Fruit fly (Drosophila melanogaster) whole organism, prepupa: Measurements from ENCODE around the gene Cyp4d20.
A peak's percentile ranks its signal among the peaks of the same experiment; 100 is the strongest.

Experiments
- Blimp-1 ChIP-seq: fragments of 200-800 bp; sonication (Bioruptor generic); optimal IDR thresholded peaks from 3 replicates; lab custom pipeline; 2017; ENCODE audit warnings: missing biosample characterization, missing genetic modification characterization, mild to moderate bottlenecking, moderate library complexity, missing genetic modification reagents
- CG10669 ChIP-seq: fragments of 200-800 bp; sonication (Bioruptor generic); optimal IDR thresholded peaks from 3 replicates; lab custom pipeline; 2018; ENCODE audit warnings: missing biosample characterization, mild to moderate bottlenecking, missing genetic modification characterization, moderate library complexity
- CG11762 ChIP-seq: fragments of 200-800 bp; sonication (Bioruptor generic); optimal IDR thresholded peaks from 3 replicates; lab custom pipeline; 2016; ENCODE audit warnings: missing biosample characterization, missing genetic modification characterization; ENCODE audit not compliant: insufficient read depth
- CG11902 ChIP-seq: fragments of 200-800 bp; sonication (Bioruptor generic); optimal IDR thresholded peaks from 3 replicates; lab custom pipeline; 2016; ENCODE audit warnings: missing biosample characterization, missing genetic modification characterization
- CG15336 ChIP-seq: fragments of 200-800 bp; sonication (Bioruptor generic); IDR thresholded peaks from 2 replicates; pipeline ENCODE4 v1.3.6; 2022; ENCODE audit warnings: missing biosample characterization, missing genetic modification characterization
- CG16779 ChIP-seq: fragments of 200-800 bp; sonication (Bioruptor generic); optimal IDR thresholded peaks from 3 replicates; lab custom pipeline; 2017; ENCODE audit warnings: missing biosample characterization, mild to moderate bottlenecking, missing genetic modification characterization
- CG3032 ChIP-seq: fragments of 200-800 bp; optimal IDR thresholded peaks from 2 replicates; lab custom pipeline; 2019; ENCODE audit warnings: missing biosample characterization, mild to moderate bottlenecking, missing genetic modification characterization, moderate library complexity
- CG32006 ChIP-seq: fragments of 200-800 bp; sonication (Bioruptor generic); optimal IDR thresholded peaks from 3 replicates; lab custom pipeline; 2017; ENCODE audit warnings: missing biosample characterization, mild to moderate bottlenecking, missing genetic modification characterization
- CG3919 ChIP-seq: fragments of 200-800 bp; sonication (Bioruptor generic); optimal IDR thresholded peaks from 3 replicates; lab custom pipeline; 2016; ENCODE audit warnings: missing biosample characterization, missing genetic modification characterization
- CG4318 ChIP-seq: fragments of 200-800 bp; sonication (Bioruptor generic); optimal IDR thresholded peaks from 3 replicates; lab custom pipeline; 2017; ENCODE audit warnings: missing biosample characterization, mild to moderate bottlenecking, missing genetic modification characterization
- CG6163 ChIP-seq: fragments of 200-800 bp; sonication (Bioruptor generic); IDR thresholded peaks from 3 replicates; pipeline ENCODE4 v1.3.6; 2022; ENCODE audit warnings: missing biosample characterization, missing genetic modification characterization
- CG6276 ChIP-seq: fragments of 200-800 bp; sonication (Bioruptor generic); optimal IDR thresholded peaks from 2 replicates; lab custom pipeline; 2017; ENCODE audit warnings: missing biosample characterization, mild to moderate bottlenecking, missing genetic modification characterization
- CG6792 ChIP-seq: fragments of 200-800 bp; sonication (Bioruptor generic); optimal IDR thresholded peaks from 3 replicates; lab custom pipeline; 2016; ENCODE audit warnings: missing biosample characterization, missing genetic modification characterization
- CG6808 ChIP-seq: fragments of 200-800 bp; sonication (Bioruptor generic); optimal IDR thresholded peaks from 3 replicates; lab custom pipeline; 2017; ENCODE audit warnings: missing biosample characterization, missing genetic modification characterization, mild to moderate bottlenecking, moderate library complexity, missing genetic modification reagents
- CG6854 ChIP-seq: fragments of 200-800 bp; sonication (Bioruptor generic); optimal IDR thresholded peaks from 2 replicates; lab custom pipeline; 2017; ENCODE audit warnings: missing biosample characterization, mild to moderate bottlenecking, missing genetic modification characterization
- CG8119 ChIP-seq: fragments of 200-800 bp; sonication (Bioruptor generic); IDR thresholded peaks from 3 replicates; pipeline ENCODE4 v1.3.6; 2022; ENCODE audit warnings: missing biosample characterization, missing genetic modification characterization
- CG8632 ChIP-seq: fragments of 200-800 bp; sonication (Bioruptor generic); optimal IDR thresholded peaks from 3 replicates; lab custom pipeline; 2016; ENCODE audit warnings: missing biosample characterization, missing genetic modification characterization
- CG9139 ChIP-seq: fragments of 200-800 bp; sonication (Bioruptor generic); optimal IDR thresholded peaks from 3 replicates; lab custom pipeline; 2017; ENCODE audit warnings: missing biosample characterization, mild to moderate bottlenecking, missing genetic modification characterization
- Eip78C ChIP-seq: fragments of 200-800 bp; sonication (Bioruptor generic); peaks from one replicate; lab custom pipeline; 2016; ENCODE audit warnings: missing biosample characterization, missing genetic modification characterization
- Hr38 ChIP-seq: sonication (Bioruptor generic); optimal IDR thresholded peaks from 2 replicates; lab custom pipeline; 2016; ENCODE audit warnings: missing biosample characterization, missing genetic modification characterization
- Hr39 ChIP-seq: fragments of 200-800 bp; sonication (Bioruptor generic); optimal IDR thresholded peaks from 2 replicates; lab custom pipeline; 2016; ENCODE audit warnings: missing biosample characterization, missing genetic modification characterization
- Hr4 ChIP-seq: fragments of 200-800 bp; sonication (Bioruptor generic); optimal IDR thresholded peaks from 3 replicates; lab custom pipeline; 2016; ENCODE audit warnings: missing biosample characterization, missing genetic modification characterization
- Lpt ChIP-seq: fragments of 200-800 bp; sonication (Bioruptor generic); optimal IDR thresholded peaks from 3 replicates; lab custom pipeline; 2016; ENCODE audit warnings: missing biosample characterization, missing genetic modification characterization
- Met ChIP-seq: fragments of 200-800 bp; sonication (Bioruptor generic); optimal IDR thresholded peaks from 3 replicates; lab custom pipeline; 2016; ENCODE audit warnings: missing biosample characterization, missing genetic modification characterization
- OdsH ChIP-seq: fragments of 200-800 bp; sonication (Bioruptor generic); optimal IDR thresholded peaks from 3 replicates; lab custom pipeline; 2016; ENCODE audit warnings: missing biosample characterization, missing genetic modification characterization
- Smox ChIP-seq: fragments of 200-800 bp; sonication (Bioruptor generic); optimal IDR thresholded peaks from 3 replicates; lab custom pipeline; 2016; ENCODE audit warnings: missing biosample characterization, missing genetic modification characterization
- acj6 ChIP-seq: fragments of 200-800 bp; sonication (Bioruptor generic); optimal IDR thresholded peaks from 3 replicates; lab custom pipeline; 2016; ENCODE audit warnings: missing biosample characterization, missing genetic modification characterization
- dac ChIP-seq: fragments of 200-800 bp; sonication (Bioruptor generic); optimal IDR thresholded peaks from 2 replicates; lab custom pipeline; 2017; ENCODE audit warnings: missing biosample characterization, mild to moderate bottlenecking, missing genetic modification characterization
- dsx ChIP-seq: fragments of 200-800 bp; optimal IDR thresholded peaks from 3 replicates; lab custom pipeline; 2019; ENCODE audit warnings: missing biosample characterization, mild to moderate bottlenecking, missing genetic modification characterization, moderate library complexity; ENCODE audit not compliant: poor library complexity, severe bottlenecking
- eg ChIP-seq: fragments of 200-800 bp; sonication (Bioruptor generic); IDR thresholded peaks from 3 replicates; pipeline ENCODE4 v1.3.6; 2022; ENCODE audit warnings: missing biosample characterization, missing genetic modification characterization
- esn ChIP-seq: fragments of 200-800 bp; sonication (Bioruptor generic); optimal IDR thresholded peaks from 2 replicates; lab custom pipeline; 2016; ENCODE audit warnings: missing biosample characterization, mild to moderate bottlenecking, missing genetic modification characterization, moderate library complexity
- fd59A ChIP-seq: fragments of 200-800 bp; sonication (Bioruptor generic); optimal IDR thresholded peaks from 2 replicates; lab custom pipeline; 2017; ENCODE audit warnings: missing biosample characterization, mild to moderate bottlenecking, missing genetic modification characterization, missing genetic modification reagents
- fkh ChIP-seq: fragments of 200-800 bp; sonication (Bioruptor generic); optimal IDR thresholded peaks from 3 replicates; lab custom pipeline; 2017; ENCODE audit warnings: missing biosample characterization, mild to moderate bottlenecking, missing genetic modification characterization, moderate library complexity
- lz ChIP-seq: fragments of 200-800 bp; sonication (Bioruptor generic); optimal IDR thresholded peaks from 3 replicates; lab custom pipeline; 2016; ENCODE audit warnings: missing biosample characterization, missing genetic modification characterization
- net ChIP-seq: fragments of 200-800 bp; sonication (Bioruptor generic); optimal IDR thresholded peaks from 3 replicates; lab custom pipeline; 2016; ENCODE audit warnings: missing biosample characterization, missing genetic modification characterization
- salr ChIP-seq, 2 experiments: fragments of 200-800 bp; sonication (Bioruptor generic); optimal IDR thresholded peaks; 3 replicates each; lab custom pipeline; 2016 to 2018; ENCODE audit warnings: missing biosample characterization in 2 of 2, missing genetic modification characterization in 2 of 2, mild to moderate bottlenecking in 1 of 2
- ss ChIP-seq, 2 experiments: fragments of 200-800 bp; sonication (Bioruptor generic); optimal IDR thresholded peaks; 2 replicates in 1 of 2; 3 replicates in 1 of 2; lab custom pipeline; 2017 to 2018; ENCODE audit warnings: mild to moderate bottlenecking in 2 of 2, missing biosample characterization in 2 of 2, missing genetic modification characterization in 2 of 2, moderate library complexity in 1 of 2
- svp ChIP-seq: fragments of 200-800 bp; sonication (Bioruptor generic); peaks from one replicate; lab custom pipeline; 2016; ENCODE audit warnings: missing biosample characterization, missing genetic modification characterization
- vri ChIP-seq: fragments of 200-800 bp; sonication (Bioruptor generic); optimal IDR thresholded peaks from 3 replicates; lab custom pipeline; 2016; ENCODE audit warnings: missing biosample characterization, mild to moderate bottlenecking, missing genetic modification characterization

Gene Cyp4d20

DNA sequence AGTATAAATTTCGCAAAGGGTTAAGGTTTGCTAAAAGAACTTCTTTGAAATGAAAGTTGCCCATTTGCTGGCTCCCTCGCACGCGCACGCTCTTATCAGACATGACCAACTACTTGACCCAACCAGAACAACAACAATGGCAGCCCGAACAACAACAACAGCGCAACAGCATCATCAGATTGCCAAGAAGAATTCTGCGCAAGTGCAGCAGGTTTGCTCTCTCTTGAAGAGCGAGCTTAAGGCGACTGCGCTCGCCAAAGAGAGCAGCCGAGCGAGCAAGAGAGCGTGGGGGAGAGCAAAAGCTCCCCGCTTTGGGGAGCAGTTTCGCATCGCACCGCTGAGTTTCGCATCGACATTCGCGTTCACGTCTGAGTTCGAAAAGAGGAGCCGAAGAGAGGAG, 11.6 kb upstream of the Cyp4d20 start (continued):
- TF ChIP-seq net (GFP tag; lab: Kevin White, UChicago) (peak; percentile 52), CG32006 (no peak), salr (GFP tag; optimal IDR thresholded peaks at IDR 0.05; lab: Kevin White, UChicago) (no peak), CG6163 (GFP tag; lab: Robert Waterston, UW) (peak; percentile 60; the same call in 2 of the 3 replicates), Blimp-1 (GFP tag; lab: Kevin White, UChicago) (peak; percentile 82)

DNA sequence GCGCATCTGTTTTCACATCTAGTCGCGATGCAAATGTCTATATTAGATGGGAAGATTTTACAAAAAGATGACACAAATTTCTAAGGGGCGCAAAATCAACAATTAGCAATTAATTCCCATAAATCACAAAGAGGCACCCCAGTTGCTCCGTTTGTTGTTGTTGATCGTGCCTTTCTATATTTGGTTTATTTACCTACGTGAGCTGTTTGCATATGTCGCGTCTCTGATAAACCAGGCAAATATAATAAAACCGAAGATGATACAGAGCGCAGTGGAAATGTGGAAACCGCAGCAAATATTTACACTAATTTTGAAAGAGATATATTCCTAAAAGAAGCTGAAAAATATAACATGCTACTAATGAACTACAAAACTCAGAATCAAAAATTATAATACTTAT, 11.2 kb upstream of the Cyp4d20 start:
- TF ChIP-seq CG4318 (no peak), CG6792 (GFP tag; lab: Kevin White, UChicago) (peak; percentile 27), OdsH (GFP tag; lab: Kevin White, UChicago) (peak; percentile 3), lz (peak; percentile 22), Hr4 (GFP tag; lab: Kevin White, UChicago) (no peak), Eip78C (GFP tag; lab: Kevin White, UChicago) (peak; percentile 18), CG6808 (GFP tag; lab: Kevin White, UChicago) (peak; percentile 15), eg (GFP tag; lab: Robert Waterston, UW) (no peak), CG8632 (GFP tag; lab: Kevin White, UChicago) (peak; percentile 12), CG9139 (GFP tag; lab: Kevin White, UChicago) (no peak), Met (peak; percentile 2), CG3032 (tag; lab: Kevin White, UChicago) (peak; percentile 8), fkh (GFP tag; lab: Kevin White, UChicago) (peak; percentile 83), CG11762 (GFP tag; lab: Kevin White, UChicago) (no peak), CG10669 (GFP tag; lab: Kevin White, UChicago) (peak; percentile 22), Smox (GFP tag; lab: Kevin White, UChicago) (peak; percentile 14)
- TF ChIP-seq, all 60 proteins: peak for 11

DNA sequence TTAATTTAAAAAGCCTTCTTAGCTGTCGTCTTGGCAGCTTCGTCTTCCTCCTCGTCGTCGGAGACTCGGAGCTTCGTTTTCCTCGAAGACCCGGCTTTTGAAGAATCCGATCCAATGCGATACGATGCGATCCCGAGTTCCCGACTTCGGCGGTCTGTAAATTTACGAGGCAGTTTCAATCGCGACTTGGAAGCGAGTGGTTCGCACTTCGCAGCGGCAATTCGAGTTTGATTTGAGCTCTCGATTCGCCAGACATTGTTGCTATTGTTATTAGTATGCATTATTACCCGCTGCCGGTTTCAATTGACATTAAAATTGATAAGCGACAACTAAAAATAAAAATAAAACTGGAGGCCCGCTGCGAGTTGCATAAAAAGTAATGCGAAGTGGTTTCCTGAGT, 10.4 kb upstream of the Cyp4d20 start, which contains the start of gene CG1146:
CG1146 (plus strand) TSS at position 171 of the 400 bp plus-strand sequence.
- TF ChIP-seq fd59A (GFP tag; lab: Kevin White, UChicago) (no peak), CG3919 (GFP tag; lab: Kevin White, UChicago) (peak; percentile 30), svp (GFP tag; lab: Kevin White, UChicago) (peak; percentile 73), Hr38 (GFP tag; lab: Kevin White, UChicago) (no peak), Hr39 (GFP tag; lab: Kevin White, UChicago) (no peak), esn (GFP tag; lab: Kevin White, UChicago) (peak; percentile 2), CG3032 (tag; lab: Kevin White, UChicago) (no peak), Lpt (peak; percentile 5), dsx (GFP tag; lab: Kevin White, UChicago) (peak; percentile 99), CG11902 (GFP tag; lab: Kevin White, UChicago) (no peak), CG6276 (GFP tag; lab: Kevin White, UChicago) (peak; percentile 39), CG8119 (GFP tag; lab: Robert Waterston, UW) (peak; percentile 40; the same call in 1 of the 3 replicates), CG6854 (GFP tag; lab: Kevin White, UChicago) (no peak), dac (GFP tag; lab: Kevin White, UChicago) (no peak), CG9139 (GFP tag; lab: Kevin White, UChicago) (peak; percentile 19), CG4318 (no peak), CG6163 (GFP tag; lab: Robert Waterston, UW) (peak; percentile 60), ss (GFP tag; optimal IDR thresholded peaks at IDR 0.05; lab: Kevin White, UChicago) (peak in 1 of 2 experiments; percentile 19), vri (GFP tag; lab: Kevin White, UChicago) (peak; percentile 40), fkh (GFP tag; lab: Kevin White, UChicago) (no peak), CG16779 (tag; lab: Kevin White, UChicago) (peak; percentile 0), Eip78C (GFP tag; lab: Kevin White, UChicago) (peak; percentile 65), CG6808 (GFP tag; lab: Kevin White, UChicago) (peak; percentile 21), acj6 (GFP tag; lab: Kevin White, UChicago) (no peak), eg (GFP tag; lab: Robert Waterston, UW) (peak; percentile 19; the same call in 1 of the 3 replicates), CG15336 (GFP tag; lab: Robert Waterston, UW) (peak; percentile 20; the same call in 1 of the 2 replicates)
